Fruit fly (Drosophila melanogaster) whole organism: ENCODE results near the gene CG11380.

Experiments used
- CG8478 ChIP-seq: fragments of >200 bp; optimal IDR thresholded peaks from 2 replicates; lab custom pipeline; 2018; ENCODE audit warnings: inconsistent platforms
- EcR ChIP-seq, 2 experiments: fragments of >200 bp; optimal IDR thresholded peaks; 2 replicates each; lab custom pipeline; 2017; ENCODE audit warnings: missing biosample characterization in 2 of 2, missing genetic modification characterization in 2 of 2, missing genetic modification reagents in 2 of 2
- psq ChIP-seq: fragments of >200 bp; optimal IDR thresholded peaks from 2 replicates; lab custom pipeline; 2017

- TF ChIP-seq psq (lab: Kevin White, UChicago) (no peak), CG8478 (lab: Kevin White, UChicago) (no peak), EcR (GFP tag; optimal IDR thresholded peaks at IDR 0.05; lab: Kevin White, UChicago) (no peak)
Observed at dm6 chrX:1229567-1229966, 38.5 kb downstream of the CG11380 start.
